Worm (Caenorhabditis elegans) whole organism, dauer: ENCODE results near the gene ZK632.4.

Experiments used
- unc-62 ChIP-seq: sonication (generic microtip); optimal IDR thresholded peaks from 2 replicates; lab custom pipeline; 2017; ENCODE audit warnings: missing biosample characterization, missing genetic modification reagents, missing genetic modification characterization

ZK632.4 gene

ce11 chrIII:9825073-9825828 lies 18.0 kb upstream of the ZK632.4 start, which contains the start of gene ZK632.9:
TSS of gene ZK632.9 (minus strand) at chrIII:9825432.
- no peak for TF ChIP-seq unc-62 (GFP tag; lab: Kevin White, UChicago)

- no peak for TF ChIP-seq unc-62 (GFP tag; lab: Kevin White, UChicago)
Measured at ce11 chrIII:9824330-9824934, 17.2 kb upstream of the ZK632.4 start, which contains the start of gene lin-52. TSS of gene lin-52 (minus strand) at chrIII:9824750.

- no peak for TF ChIP-seq unc-62 (GFP tag; lab: Kevin White, UChicago)
Measured at ce11 chrIII:9823748-9824147, 16.5 kb upstream of the ZK632.4 start.

ce11 chrIII:9822942-9823341 lies 15.7 kb upstream of the ZK632.4 start, which contains the start of gene arl-5:
TSS of gene arl-5 (plus strand) at chrIII:9823242.
- no peak for TF ChIP-seq unc-62 (GFP tag; lab: Kevin White, UChicago)

- no peak for TF ChIP-seq unc-62 (GFP tag; lab: Kevin White, UChicago)
Measured at ce11 chrIII:9818763-9819162, 11.5 kb upstream of the ZK632.4 start, which contains the start of gene panl-3. TSS of gene panl-3 (plus strand) at chrIII:9819056.

- no peak for TF ChIP-seq unc-62 (GFP tag; lab: Kevin White, UChicago)
Measured at ce11 chrIII:9817894-9818293, 10.6 kb upstream of the ZK632.4 start.

ce11 chrIII:9817087-9817612 lies 9.9 kb upstream of the ZK632.4 start, which contains the start of gene cnx-1:
TSS of gene cnx-1 (minus strand) at chrIII:9817137.
- no peak for TF ChIP-seq unc-62 (GFP tag; lab: Kevin White, UChicago)

ce11 chrIII:9813146-9813545 lies 5.9 kb upstream of the ZK632.4 start, which contains the start of gene ZK632.14:
TSS of gene ZK632.14 (plus strand) at chrIII:9813446.
- TF ChIP-seq unc-62 (GFP tag; lab: Kevin White, UChicago): no peak

ce11 chrIII:9808179-9808578 lies 925 bp upstream of the ZK632.4 start, which contains the start of gene gtap-2:
TSS of gene gtap-2 (plus strand) at chrIII:9808544.
- no peak for TF ChIP-seq unc-62 (GFP tag; lab: Kevin White, UChicago)

- TF ChIP-seq unc-62 (GFP tag; lab: Kevin White, UChicago): no peak
Measured at ce11 chrIII:9807560-9808046, 349 bp upstream of the ZK632.4 start.

- TF ChIP-seq unc-62 (GFP tag; lab: Kevin White, UChicago): no peak
Measured at ce11 chrIII:9804997-9805610, 2.1 kb downstream of the ZK632.4 start, which contains the start of gene riok-3. TSS of gene riok-3 (minus strand) at chrIII:9805011.

- no peak for TF ChIP-seq unc-62 (GFP tag; lab: Kevin White, UChicago)
Measured at ce11 chrIII:9802045-9802444, 5.2 kb downstream of the ZK632.4 start.

- TF ChIP-seq unc-62 (GFP tag; lab: Kevin White, UChicago): no peak
Measured at ce11 chrIII:9798478-9799157, 8.6 kb downstream of the ZK632.4 start, which contains the start of gene ZK632.2. TSS of gene ZK632.2 (plus strand) at chrIII:9799107.

ce11 chrIII:9796448-9796847 lies 10.8 kb downstream of the ZK632.4 start, which contains the start of gene srxa-10:
TSS of gene srxa-10 (minus strand) at chrIII:9796548.
- TF ChIP-seq unc-62 (GFP tag; lab: Kevin White, UChicago): no peak
